Worm (Caenorhabditis elegans) whole organism, L3 larva: Measurements from ENCODE around the gene T08D10.3.

Experiments
- mdl-1 ChIP-seq: fragments of 150-350 bp; optimal IDR thresholded peaks from 2 replicates; lab custom pipeline; 2014; ENCODE audit warnings: missing biosample characterization, missing genetic modification characterization
- nfya-1 ChIP-seq: sonication (generic microtip); optimal IDR thresholded peaks from 2 replicates; lab custom pipeline; 2017; ENCODE audit warnings: missing genetic modification characterization, mild to moderate bottlenecking, missing compliant biosample characterization, antibody characterized with exemption, moderate library complexity; ENCODE audit not compliant: insufficient read depth
- nhr-237 ChIP-seq: fragments of 150-350 bp; optimal IDR thresholded peaks from 2 replicates; lab custom pipeline; 2014; ENCODE audit warnings: missing biosample characterization, missing genetic modification characterization
- ztf-4 ChIP-seq: fragments of 150-350 bp; optimal IDR thresholded peaks from 2 replicates; lab custom pipeline; 2014; ENCODE audit warnings: missing biosample characterization, missing genetic modification characterization

- TF ChIP-seq nhr-237 = peak; percentile 78
- TF ChIP-seq mdl-1 (tag; lab: Kevin White, UChicago) = peak; percentile 53
- TF ChIP-seq nfya-1 (tag; lab: Kevin White, UChicago) = no peak
- TF ChIP-seq ztf-4 (tag; lab: Kevin White, UChicago) = peak; percentile 86
These were observed 17.8 kb upstream of the T08D10.3 start for ce11 chrX:11937343-11937935.
